Worm (Caenorhabditis elegans): ENCODE measurements around the gene Y39E4A.1.

DNA sequence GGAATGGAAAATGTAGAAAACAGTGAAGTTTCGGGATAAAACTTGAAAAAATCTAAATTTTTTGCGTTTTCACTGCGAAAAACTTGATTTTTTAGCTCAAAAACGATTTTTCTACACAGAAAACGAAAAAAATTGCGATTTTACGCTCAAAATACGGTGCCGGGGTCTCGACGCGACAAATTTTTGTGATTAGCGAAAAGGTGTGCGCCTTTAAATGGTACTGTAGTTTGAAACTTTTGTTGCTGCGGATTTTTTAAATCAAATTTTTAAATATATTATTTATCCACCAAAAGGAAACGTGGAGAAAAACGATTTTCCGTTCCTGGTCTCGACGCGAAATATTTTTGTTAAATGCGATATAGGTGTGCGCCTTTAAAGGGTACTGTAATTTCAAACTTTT, 44.0 kb upstream of the Y39E4A.1 start:
- TF ChIP-seq ceh-9 (tag; optimal IDR thresholded peaks at IDR 0.05) (no peak), ceh-82 (tag; optimal IDR thresholded peaks at IDR 0.05) (no peak), sea-2 (GFP tag; optimal IDR thresholded peaks at IDR 0.05) (no peak), unc-39 (tag; optimal IDR thresholded peaks at IDR 0.05) (no peak), skn-1 (tag; optimal IDR thresholded peaks at IDR 0.05) (no peak), ama-1 (optimal IDR thresholded peaks at IDR 0.05) (no peak), ztf-4 (tag; optimal IDR thresholded peaks at IDR 0.05) (no peak), nhr-237 (tag; optimal IDR thresholded peaks at IDR 0.05) (no peak)

Measured in whole organism, L3 larva.